Worm (Caenorhabditis elegans) whole organism, young adult: ENCODE measurements around the gene fbxa-176.

Experiments
- F10E7.11 ChIP-seq: sonication (generic microtip); optimal IDR thresholded peaks from 2 replicates; lab custom pipeline; 2017; ENCODE audit warnings: mild to moderate bottlenecking, missing genetic modification characterization, moderate library complexity, missing compliant biosample characterization
- F23B12.7 ChIP-seq: sonication (generic microtip); optimal IDR thresholded peaks from 2 replicates; lab custom pipeline; 2017; ENCODE audit warnings: missing genetic modification characterization, mild to moderate bottlenecking, missing compliant biosample characterization, antibody characterized with exemption, moderate library complexity; ENCODE audit not compliant: insufficient read depth
- Y67H2A.10 ChIP-seq: fragments of 200-800 bp; sonication (Bioruptor generic); conservative IDR thresholded peaks from 2 replicates; pipeline ENCODE4 v1.3.6; 2022; ENCODE audit warnings: missing genetic modification reagents, missing genetic modification characterization, missing compliant biosample characterization
- ama-1 ChIP-seq, 3 experiments: fragments of 150-350 bp in 1 of 3; sonication (generic microtip) in 2 of 3; optimal IDR thresholded peaks; 2 replicates each; lab custom pipeline; 2014 to 2018; ENCODE audit warnings: missing biosample characterization in 2 of 3, missing genetic modification characterization in 2 of 3, missing genetic modification reagents in 2 of 3
- aptf-3 ChIP-seq: fragments of 200-800 bp; sonication (Bioruptor generic); IDR thresholded peaks from 2 replicates; pipeline ENCODE4 v1.3.6; 2022; ENCODE audit warnings: missing genetic modification characterization, missing compliant biosample characterization
- athp-1 ChIP-seq: sonication (generic microtip); optimal IDR thresholded peaks from 2 replicates; lab custom pipeline; 2017; ENCODE audit warnings: mild to moderate bottlenecking, missing genetic modification characterization, missing compliant biosample characterization
- die-1 ChIP-seq: sonication (generic microtip); optimal IDR thresholded peaks from 2 replicates; lab custom pipeline; 2016; ENCODE audit warnings: missing genotype, mild to moderate bottlenecking, missing genetic modification characterization, missing compliant biosample characterization
- dox-1 ChIP-seq: fragments of 200-800 bp; sonication (Bioruptor generic); IDR thresholded peaks from 2 replicates; pipeline ENCODE4 v1.3.6; 2022; ENCODE audit warnings: missing genetic modification reagents, missing genetic modification characterization, missing compliant biosample characterization
- dpff-1 ChIP-seq: sonication (generic microtip); optimal IDR thresholded peaks from 2 replicates; lab custom pipeline; 2017; ENCODE audit warnings: mild to moderate bottlenecking, missing genetic modification characterization, missing compliant biosample characterization
- egl-44 ChIP-seq: fragments of 200-800 bp; sonication (Bioruptor generic); IDR thresholded peaks from 2 replicates; pipeline ENCODE4 v1.3.6; 2022; ENCODE audit warnings: missing genetic modification reagents, missing genetic modification characterization, missing compliant biosample characterization
- egrh-3 ChIP-seq: fragments of 200-800 bp; sonication (Bioruptor generic); IDR thresholded peaks from 2 replicates; pipeline ENCODE4 v1.3.6; 2022; ENCODE audit warnings: missing genetic modification reagents, missing genetic modification characterization, missing compliant biosample characterization
- hlh-26 ChIP-seq: fragments of 200-800 bp; sonication (Bioruptor generic); conservative IDR thresholded peaks from 2 replicates; pipeline ENCODE4 v1.3.6; 2022; ENCODE audit warnings: missing genetic modification reagents, missing genetic modification characterization, missing compliant biosample characterization
- hmg-20 ChIP-seq: fragments of 200-800 bp; sonication (Bioruptor generic); IDR thresholded peaks from 2 replicates; pipeline ENCODE4 v1.3.6; 2022; ENCODE audit warnings: missing genetic modification reagents, missing genetic modification characterization, missing compliant biosample characterization
- hsf-1 ChIP-seq: fragments of 200-800 bp; sonication (Bioruptor generic); IDR thresholded peaks from 2 replicates; pipeline ENCODE4 v1.3.6; 2022; ENCODE audit warnings: missing genetic modification reagents, missing genetic modification characterization, missing compliant biosample characterization
- let-526 ChIP-seq: fragments of 200-800 bp; sonication (Bioruptor generic); IDR thresholded peaks from 2 replicates; pipeline ENCODE4 v1.3.6; 2022; ENCODE audit warnings: missing genetic modification reagents, missing genetic modification characterization, missing compliant biosample characterization
- lin-26 ChIP-seq: fragments of 200-800 bp; sonication (Bioruptor generic); IDR thresholded peaks from 2 replicates; pipeline ENCODE4 v1.3.6; 2022; ENCODE audit warnings: missing genetic modification reagents, missing genetic modification characterization, missing compliant biosample characterization
- lin-54 ChIP-seq: fragments of 200-800 bp; sonication (Bioruptor generic); optimal IDR thresholded peaks from 2 replicates; lab custom pipeline; 2018; ENCODE audit warnings: mild to moderate bottlenecking, missing genetic modification characterization, missing compliant biosample characterization
- lir-1 ChIP-seq: fragments of 200-800 bp; sonication (Bioruptor generic); conservative IDR thresholded peaks from 2 replicates; pipeline ENCODE4 v1.3.6; 2022; ENCODE audit warnings: missing genetic modification reagents, missing genetic modification characterization, missing compliant biosample characterization
- lsl-1 ChIP-seq: fragments of 200-800 bp; sonication (Bioruptor generic); optimal IDR thresholded peaks from 2 replicates; lab custom pipeline; 2018; ENCODE audit warnings: mild to moderate bottlenecking, missing genetic modification characterization, moderate library complexity, missing compliant biosample characterization
- lsy-27 ChIP-seq: sonication (generic microtip); optimal IDR thresholded peaks from 2 replicates; lab custom pipeline; 2017; ENCODE audit warnings: missing genetic modification characterization, mild to moderate bottlenecking, missing compliant biosample characterization, antibody characterized with exemption, missing genotype, borderline replicate concordance; ENCODE audit not compliant: insufficient read depth
- mel-28 ChIP-seq: sonication (generic microtip); optimal IDR thresholded peaks from 2 replicates; lab custom pipeline; 2016; ENCODE audit warnings: borderline replicate concordance, mild to moderate bottlenecking, missing genetic modification characterization, missing compliant biosample characterization
- nfya-2 ChIP-seq: fragments of 200-800 bp; sonication (Bioruptor generic); IDR thresholded peaks from 2 replicates; pipeline ENCODE4 v1.3.6; 2022; ENCODE audit warnings: missing genetic modification reagents, missing genetic modification characterization, missing compliant biosample characterization
- nhr-179 ChIP-seq: sonication (generic microtip); optimal IDR thresholded peaks from 2 replicates; lab custom pipeline; 2016; ENCODE audit warnings: mild to moderate bottlenecking, missing genetic modification characterization, missing compliant biosample characterization
- rec-8 ChIP-seq, 2 experiments: sonication (generic microtip); optimal IDR thresholded peaks; 2 replicates each; lab custom pipeline; 2016; ENCODE audit warnings: mild to moderate bottlenecking in 2 of 2, missing genetic modification characterization in 2 of 2, missing genetic modification reagents in 2 of 2, missing genotype in 2 of 2, missing biosample characterization in 1 of 2, missing compliant biosample characterization in 1 of 2, moderate library complexity in 1 of 2
- snpc-1.3 ChIP-seq: sonication (generic microtip); optimal IDR thresholded peaks from 2 replicates; lab custom pipeline; 2017; ENCODE audit warnings: missing genetic modification characterization, mild to moderate bottlenecking, missing compliant biosample characterization, antibody characterized with exemption, moderate library complexity, missing genotype, missing genetic modification reagents; ENCODE audit not compliant: insufficient read depth
- xnd-1 ChIP-seq: sonication (generic microtip); optimal IDR thresholded peaks from 2 replicates; lab custom pipeline; 2016; ENCODE audit warnings: missing genotype, missing genetic modification reagents, missing genetic modification characterization, missing compliant biosample characterization
- ztf-28 ChIP-seq: fragments of 200-800 bp; sonication (Bioruptor generic); IDR thresholded peaks from 2 replicates; pipeline ENCODE4 v1.3.6; 2022; ENCODE audit warnings: missing genetic modification reagents, missing genetic modification characterization, missing compliant biosample characterization
- ztf-6 ChIP-seq: fragments of 200-800 bp; sonication (Bioruptor generic); IDR thresholded peaks from 2 replicates; pipeline ENCODE4 v1.3.6; 2022; ENCODE audit warnings: missing genetic modification reagents, missing genetic modification characterization, missing compliant biosample characterization

The fbxa-176 gene

ce11 chrV:17527729-17528128 is 21.7 kb upstream of the fbxa-176 start, which contains the start of gene srz-90:
srz-90 (plus strand) TSS chrV:17528029.
- TF ChIP-seq mel-28 (tag; lab: Kevin White, UChicago) = no peak
- TF ChIP-seq xnd-1 = no peak
- no peak for TF ChIP-seq snpc-1.3 (tag; lab: Kevin White, UChicago)
- TF ChIP-seq Y67H2A.10 (GFP tag; lab: Robert Waterston, UW) = no peak
- TF ChIP-seq lin-26 = no peak
- no peak for TF ChIP-seq die-1 (tag; lab: Kevin White, UChicago)
- TF ChIP-seq rec-8 (tag; optimal IDR thresholded peaks at IDR 0.05; lab: Kevin White, UChicago) = no peak
- no peak for TF ChIP-seq nhr-179 (tag; lab: Kevin White, UChicago)
- no peak for TF ChIP-seq lsy-27 (tag; lab: Kevin White, UChicago)
- TF ChIP-seq egl-44 (GFP tag; lab: Robert Waterston, UW) = no peak
- no peak for TF ChIP-seq ama-1 (optimal IDR thresholded peaks at IDR 0.05; lab: Kevin White, UChicago)
- TF ChIP-seq ama-1 (GFP tag; optimal IDR thresholded peaks at IDR 0.05; lab: Kevin White, UChicago) = no peak
- TF ChIP-seq F23B12.7 (tag; lab: Kevin White, UChicago) = no peak
- no peak for TF ChIP-seq aptf-3 (GFP tag; lab: Robert Waterston, UW)

- TF ChIP-seq let-526 (GFP tag; lab: Robert Waterston, UW) (no peak), lsy-27 (tag; lab: Kevin White, UChicago) (no peak), ztf-6 (GFP tag; lab: Robert Waterston, UW) (no peak), hlh-26 (GFP tag; lab: Robert Waterston, UW) (no peak), dpff-1 (no peak), hsf-1 (GFP tag; lab: Robert Waterston, UW) (no peak), ztf-28 (GFP tag; lab: Robert Waterston, UW) (no peak), hmg-20 (no peak), nfya-2 (no peak), F10E7.11 (tag; lab: Kevin White, UChicago) (no peak), athp-1 (tag; lab: Kevin White, UChicago) (no peak), lir-1 (no peak), dox-1 (no peak), lin-54 (no peak)
Measured at ce11 chrV:17530486-17530885, 19.0 kb upstream of the fbxa-176 start, which contains the start of gene C18D4.12. C18D4.12 (minus strand) TSS chrV:17530586.

DNA sequence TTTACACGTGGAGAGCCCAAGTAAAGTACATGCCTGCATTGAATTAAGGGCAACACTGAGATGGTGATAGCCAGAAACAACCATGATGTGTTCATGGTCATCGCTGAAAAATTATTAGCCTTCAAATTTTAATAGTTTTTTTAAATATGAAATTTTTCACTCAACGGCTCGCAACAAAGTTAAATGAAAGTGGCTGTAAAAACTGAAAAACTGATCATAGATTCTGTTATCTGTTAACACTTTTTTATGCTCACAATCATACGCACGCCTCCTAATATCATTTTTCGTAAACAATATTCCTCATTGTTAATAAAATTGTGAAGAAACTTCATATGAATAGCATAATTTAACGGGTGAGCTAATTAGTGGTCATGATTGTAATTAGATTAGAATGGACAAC is 18.1 kb upstream of the fbxa-176 start, which contains the start of gene C18D4.4:
TSS of gene C18D4.4 (minus strand) at position 101 of the 400 bp plus-strand sequence.
- no peak for TF ChIP-seq lsy-27 (tag; lab: Kevin White, UChicago)
- TF ChIP-seq, all 124 proteins: peak for 0

- TF ChIP-seq egrh-3 (no peak), xnd-1 (no peak)
- TF ChIP-seq, all 124 proteins: peak for 0
Measured at ce11 chrV:17532686-17533085, 16.8 kb upstream of the fbxa-176 start, which contains the start of gene C18D4.3. C18D4.3 (minus strand) TSS chrV:17532786.

DNA sequence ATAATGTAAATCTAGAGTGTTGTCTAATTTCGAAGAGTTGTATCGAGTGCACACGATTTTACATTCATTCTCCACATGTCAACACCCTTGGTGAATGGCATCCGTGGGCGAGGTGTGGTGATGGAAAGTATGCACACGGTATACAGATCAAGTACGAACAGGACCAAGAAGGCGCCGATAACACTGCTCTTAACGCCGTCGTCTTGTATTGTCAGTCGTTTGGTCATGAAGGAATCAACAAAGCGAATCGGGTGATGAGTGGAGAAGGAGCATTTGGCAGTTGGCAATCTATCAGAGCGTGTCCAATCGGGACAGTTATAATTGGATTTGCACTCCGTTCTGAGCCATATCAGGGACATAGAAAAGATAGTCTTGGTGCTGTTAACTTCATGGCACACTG is 16.3 kb upstream of the fbxa-176 start:
- TF ChIP-seq lsl-1 = no peak
